Worm (Caenorhabditis elegans) whole organism, midembryonic: ENCODE results near the gene egl-43.

ENCODE experiments used
- T22C8.4 ChIP-seq: fragments of 200-800 bp; sonication (Bioruptor generic); IDR thresholded peaks from 2 replicates; pipeline ENCODE4 v1.3.6; 2022; ENCODE audit warnings: missing genetic modification characterization, missing compliant biosample characterization
- cog-1 ChIP-seq: sonication (generic microtip); optimal IDR thresholded peaks from 2 replicates; lab custom pipeline; 2016; ENCODE audit warnings: missing genetic modification characterization, missing compliant biosample characterization
- flt-1 ChIP-seq: fragments of 200-800 bp; sonication (Bioruptor generic); IDR thresholded peaks from 2 replicates; pipeline ENCODE4 v1.3.6; 2022; ENCODE audit warnings: missing genetic modification characterization, missing compliant biosample characterization
- klf-2 ChIP-seq: fragments of 200-800 bp; sonication (Bioruptor generic); conservative IDR thresholded peaks from 2 replicates; pipeline ENCODE4 v1.3.6; 2022; ENCODE audit warnings: missing genetic modification reagents, missing genetic modification characterization, missing compliant biosample characterization
- med-1 ChIP-seq: sonication (generic microtip); optimal IDR thresholded peaks from 2 replicates; lab custom pipeline; 2017; ENCODE audit warnings: missing genetic modification characterization, mild to moderate bottlenecking, missing compliant biosample characterization, antibody characterized with exemption, missing genetic modification reagents; ENCODE audit not compliant: insufficient read depth
- ref-1 ChIP-seq: fragments of 200-800 bp; sonication (Bioruptor generic); conservative IDR thresholded peaks from 2 replicates; pipeline ENCODE4 v1.3.6; 2022; ENCODE audit warnings: missing genetic modification reagents, missing genetic modification characterization, missing compliant biosample characterization
- tab-1 ChIP-seq: fragments of 200-800 bp; sonication (Bioruptor generic); IDR thresholded peaks from 2 replicates; pipeline ENCODE4 v1.3.6; 2022; ENCODE audit warnings: missing genetic modification characterization, missing compliant biosample characterization
- ztf-23 ChIP-seq: fragments of 200-800 bp; sonication (Bioruptor generic); IDR thresholded peaks from 2 replicates; pipeline ENCODE4 v1.3.6; 2022; ENCODE audit warnings: missing genetic modification reagents, missing genetic modification characterization, missing compliant biosample characterization
- ztf-29 ChIP-seq: fragments of 200-800 bp; sonication (Bioruptor generic); IDR thresholded peaks from 2 replicates; pipeline ENCODE4 v1.3.6; 2022; ENCODE audit warnings: missing genetic modification reagents, missing genetic modification characterization, missing compliant biosample characterization

Gene egl-43

DNA sequence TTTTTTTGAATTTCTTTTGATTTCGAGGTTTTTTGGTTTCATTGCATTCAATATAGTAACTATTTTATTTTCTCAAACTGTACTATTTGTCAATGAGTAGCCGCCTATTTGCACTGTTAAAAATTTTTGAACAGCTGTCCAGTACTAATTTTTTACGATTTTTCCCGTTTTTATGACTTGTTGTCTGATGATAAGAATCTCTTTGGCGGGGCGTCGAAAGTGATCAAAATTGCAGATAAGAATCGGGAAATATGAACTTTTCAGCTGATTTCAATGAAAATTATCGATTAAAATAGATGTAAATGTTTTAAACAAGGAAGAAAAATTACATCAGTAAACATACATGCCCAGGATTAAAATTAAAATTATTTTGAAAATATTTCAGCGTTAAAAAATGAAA lies 19.2 kb downstream of the egl-43 start:
- TF ChIP-seq med-1 (GFP tag; lab: Kevin White, UChicago) (no peak), tab-1 (GFP tag; lab: Robert Waterston, UW) (no peak), ztf-29 (GFP tag; lab: Robert Waterston, UW) (no peak), T22C8.4 (GFP tag; lab: Robert Waterston, UW) (no peak), cog-1 (no peak), klf-2 (GFP tag; lab: Robert Waterston, UW) (no peak), ztf-23 (GFP tag; lab: Robert Waterston, UW) (no peak)

DNA sequence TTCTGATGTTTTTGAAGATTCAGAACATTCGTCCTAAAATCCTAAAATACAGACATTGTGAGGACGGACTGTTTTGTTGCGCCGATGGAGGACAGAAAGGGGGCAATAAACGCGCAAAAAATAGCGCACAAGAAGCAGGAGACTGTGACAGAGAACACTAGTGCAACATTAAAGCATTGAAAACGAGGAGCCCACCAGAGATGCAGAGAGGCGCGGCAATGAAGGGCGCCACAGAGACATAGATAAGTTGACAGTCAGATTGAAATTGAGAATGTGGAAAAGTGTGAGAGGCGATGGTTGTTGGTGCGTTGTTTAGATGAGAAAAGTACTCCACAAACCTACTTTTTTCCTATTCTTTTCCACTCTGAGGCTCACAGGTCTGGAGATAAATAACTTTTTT lies 20.0 kb downstream of the egl-43 start, which contains the start of gene aakg-5:
aakg-5 (minus strand) TSS at position 159 of the 400 bp plus-strand sequence.
- no peak for TF ChIP-seq tab-1 (GFP tag; lab: Robert Waterston, UW)
- TF ChIP-seq cog-1 = no peak
- no peak for TF ChIP-seq med-1 (GFP tag; lab: Kevin White, UChicago)
- TF ChIP-seq ztf-29 (GFP tag; lab: Robert Waterston, UW) = no peak
- TF ChIP-seq ref-1 (GFP tag; lab: Robert Waterston, UW) = no peak
- TF ChIP-seq klf-2 (GFP tag; lab: Robert Waterston, UW) = no peak
- TF ChIP-seq ztf-23 (GFP tag; lab: Robert Waterston, UW) = no peak
- no peak for TF ChIP-seq T22C8.4 (GFP tag; lab: Robert Waterston, UW)
- TF ChIP-seq flt-1 (GFP tag; lab: Robert Waterston, UW) = no peak

DNA sequence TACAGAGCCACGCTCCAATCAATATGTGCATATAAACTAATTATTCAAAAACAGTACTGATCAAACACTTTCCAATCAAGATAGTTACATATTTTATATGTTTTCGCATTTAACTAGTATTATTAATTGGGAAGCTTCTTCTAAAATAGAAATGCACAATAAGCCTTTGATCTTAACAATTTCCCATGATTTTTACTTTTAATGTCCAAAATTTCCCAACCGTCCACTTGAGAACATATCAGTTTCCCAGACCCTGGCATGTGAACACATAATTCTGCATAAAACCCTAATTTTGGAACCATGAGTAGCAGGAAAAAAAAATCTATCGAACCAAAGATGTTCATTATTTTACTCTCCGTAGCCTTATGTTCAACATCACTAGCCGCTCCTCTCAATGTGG lies 21.4 kb downstream of the egl-43 start, which contains the start of gene R53.8:
R53.8 (plus strand) TSS at position 301 of the 400 bp plus-strand sequence.
- TF ChIP-seq ref-1 (GFP tag; lab: Robert Waterston, UW) = no peak
- no peak for TF ChIP-seq ztf-23 (GFP tag; lab: Robert Waterston, UW)
- TF ChIP-seq flt-1 (GFP tag; lab: Robert Waterston, UW) = no peak
- TF ChIP-seq ztf-29 (GFP tag; lab: Robert Waterston, UW) = no peak
- TF ChIP-seq tab-1 (GFP tag; lab: Robert Waterston, UW) = no peak
- no peak for TF ChIP-seq klf-2 (GFP tag; lab: Robert Waterston, UW)
- no peak for TF ChIP-seq med-1 (GFP tag; lab: Kevin White, UChicago)
- TF ChIP-seq cog-1 = no peak
- TF ChIP-seq T22C8.4 (GFP tag; lab: Robert Waterston, UW) = no peak

DNA sequence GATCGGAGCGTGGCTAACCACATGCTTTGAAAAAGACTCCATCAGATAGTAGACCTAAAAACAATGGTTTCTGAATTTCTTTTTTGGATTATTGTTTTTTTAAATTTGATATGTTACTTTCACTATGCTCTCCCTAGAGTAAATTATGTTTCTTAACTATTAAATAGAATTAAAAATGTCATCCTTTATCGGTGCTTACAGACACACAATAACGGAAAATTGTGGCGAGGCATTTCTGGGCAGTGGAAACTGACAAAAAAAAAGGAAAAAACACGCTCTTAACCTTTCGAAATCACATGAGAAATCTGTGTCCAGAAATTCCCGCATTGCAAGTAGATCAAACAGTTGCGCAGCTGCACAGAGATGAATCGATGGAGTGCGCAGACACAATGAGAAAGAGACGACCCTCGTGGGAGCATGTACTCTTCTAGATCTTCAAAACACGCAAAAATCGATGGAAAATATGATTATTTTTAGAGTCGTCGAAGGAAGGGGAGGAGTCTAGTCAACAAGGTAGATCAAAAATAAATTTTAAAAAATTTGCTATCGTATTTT lies 25.2 kb downstream of the egl-43 start, which contains the start of gene ZK892.6:
ZK892.6 (minus strand) TSS at position 51 of the 555 bp plus-strand sequence.
- no peak for TF ChIP-seq klf-2 (GFP tag; lab: Robert Waterston, UW)
- TF ChIP-seq med-1 (GFP tag; lab: Kevin White, UChicago) = no peak
- no peak for TF ChIP-seq T22C8.4 (GFP tag; lab: Robert Waterston, UW)
- no peak for TF ChIP-seq ztf-29 (GFP tag; lab: Robert Waterston, UW)
- TF ChIP-seq cog-1 = no peak
- TF ChIP-seq tab-1 (GFP tag; lab: Robert Waterston, UW) = no peak
- TF ChIP-seq ztf-23 (GFP tag; lab: Robert Waterston, UW) = no peak
- no peak for TF ChIP-seq ref-1 (GFP tag; lab: Robert Waterston, UW)
- no peak for TF ChIP-seq flt-1 (GFP tag; lab: Robert Waterston, UW)

DNA sequence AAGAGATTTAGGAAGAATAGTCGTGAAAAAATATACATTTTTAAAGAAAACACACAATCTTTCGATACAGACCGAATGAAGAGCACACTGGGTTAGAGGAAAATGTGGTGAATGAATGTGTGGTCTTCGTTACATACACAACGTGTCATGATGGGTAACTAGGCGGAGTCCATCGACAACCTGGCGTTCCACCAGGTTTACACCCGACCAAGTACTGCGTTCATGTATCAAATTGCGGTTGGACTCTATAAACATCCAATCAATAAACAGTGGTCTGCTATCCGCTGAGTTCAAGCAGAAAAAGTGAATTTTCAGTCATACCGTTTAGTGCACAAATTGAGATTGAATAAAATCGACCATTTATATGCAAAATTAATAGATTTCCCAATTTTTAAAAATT lies 26.8 kb downstream of the egl-43 start, which contains the start of gene sdz-38:
sdz-38 (minus strand) TSS at position 101 of the 400 bp plus-strand sequence.
- TF ChIP-seq cog-1 (no peak), ztf-23 (GFP tag; lab: Robert Waterston, UW) (no peak), tab-1 (GFP tag; lab: Robert Waterston, UW) (no peak), flt-1 (GFP tag; lab: Robert Waterston, UW) (no peak), klf-2 (GFP tag; lab: Robert Waterston, UW) (no peak), T22C8.4 (GFP tag; lab: Robert Waterston, UW) (no peak), ref-1 (GFP tag; lab: Robert Waterston, UW) (no peak), ztf-29 (GFP tag; lab: Robert Waterston, UW) (no peak), med-1 (GFP tag; lab: Kevin White, UChicago) (no peak)

DNA sequence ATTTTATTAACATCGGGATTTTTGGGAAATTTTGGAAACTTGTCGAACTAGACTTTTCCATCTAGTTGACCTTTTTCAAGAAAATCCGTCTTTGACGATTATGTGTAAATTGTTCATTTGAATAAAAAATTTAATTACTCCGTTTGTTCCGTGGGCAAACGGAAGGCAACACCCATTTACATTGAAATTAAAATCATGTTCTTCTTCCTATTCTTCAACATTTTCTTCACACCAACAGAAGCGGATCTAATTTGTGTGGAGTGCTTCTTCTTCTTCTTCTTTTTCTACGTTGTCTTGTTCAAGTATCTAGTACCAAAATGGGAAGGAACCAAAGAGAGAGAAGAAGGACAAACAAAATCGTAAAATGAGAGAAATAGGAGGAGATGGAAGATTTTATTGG lies 27.5 kb downstream of the egl-43 start:
- no peak for TF ChIP-seq T22C8.4 (GFP tag; lab: Robert Waterston, UW)
- no peak for TF ChIP-seq ztf-23 (GFP tag; lab: Robert Waterston, UW)
- TF ChIP-seq med-1 (GFP tag; lab: Kevin White, UChicago) = no peak
- TF ChIP-seq flt-1 (GFP tag; lab: Robert Waterston, UW) = no peak
- TF ChIP-seq cog-1 = no peak

DNA sequence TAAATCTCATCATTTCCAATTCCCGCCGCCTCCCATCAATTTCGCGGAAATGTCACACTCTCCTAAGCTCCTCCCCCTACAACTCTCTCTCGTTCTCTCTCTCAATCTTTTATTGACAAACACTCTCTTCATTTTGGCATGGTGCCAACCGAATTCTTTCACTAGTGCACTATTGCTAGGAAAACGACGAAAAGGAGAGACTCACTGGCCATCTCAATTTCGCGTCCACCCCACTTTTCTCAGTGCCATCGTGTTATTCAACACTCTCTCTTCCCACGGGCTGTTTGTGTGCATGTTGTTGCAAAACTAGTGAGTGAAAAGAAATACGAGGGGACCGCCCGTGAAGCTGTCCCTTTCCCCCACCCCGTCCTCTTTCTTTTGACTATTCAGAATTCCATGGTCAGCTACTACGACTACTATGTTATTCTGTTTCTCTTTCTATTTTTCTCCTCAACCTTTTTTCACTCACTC lies 29.9 kb downstream of the egl-43 start:
- TF ChIP-seq flt-1 (GFP tag; lab: Robert Waterston, UW) = no peak
- TF ChIP-seq klf-2 (GFP tag; lab: Robert Waterston, UW) = no peak
- TF ChIP-seq cog-1 = no peak
- TF ChIP-seq T22C8.4 (GFP tag; lab: Robert Waterston, UW) = no peak
- TF ChIP-seq ztf-23 (GFP tag; lab: Robert Waterston, UW) = no peak
- no peak for TF ChIP-seq tab-1 (GFP tag; lab: Robert Waterston, UW)

DNA sequence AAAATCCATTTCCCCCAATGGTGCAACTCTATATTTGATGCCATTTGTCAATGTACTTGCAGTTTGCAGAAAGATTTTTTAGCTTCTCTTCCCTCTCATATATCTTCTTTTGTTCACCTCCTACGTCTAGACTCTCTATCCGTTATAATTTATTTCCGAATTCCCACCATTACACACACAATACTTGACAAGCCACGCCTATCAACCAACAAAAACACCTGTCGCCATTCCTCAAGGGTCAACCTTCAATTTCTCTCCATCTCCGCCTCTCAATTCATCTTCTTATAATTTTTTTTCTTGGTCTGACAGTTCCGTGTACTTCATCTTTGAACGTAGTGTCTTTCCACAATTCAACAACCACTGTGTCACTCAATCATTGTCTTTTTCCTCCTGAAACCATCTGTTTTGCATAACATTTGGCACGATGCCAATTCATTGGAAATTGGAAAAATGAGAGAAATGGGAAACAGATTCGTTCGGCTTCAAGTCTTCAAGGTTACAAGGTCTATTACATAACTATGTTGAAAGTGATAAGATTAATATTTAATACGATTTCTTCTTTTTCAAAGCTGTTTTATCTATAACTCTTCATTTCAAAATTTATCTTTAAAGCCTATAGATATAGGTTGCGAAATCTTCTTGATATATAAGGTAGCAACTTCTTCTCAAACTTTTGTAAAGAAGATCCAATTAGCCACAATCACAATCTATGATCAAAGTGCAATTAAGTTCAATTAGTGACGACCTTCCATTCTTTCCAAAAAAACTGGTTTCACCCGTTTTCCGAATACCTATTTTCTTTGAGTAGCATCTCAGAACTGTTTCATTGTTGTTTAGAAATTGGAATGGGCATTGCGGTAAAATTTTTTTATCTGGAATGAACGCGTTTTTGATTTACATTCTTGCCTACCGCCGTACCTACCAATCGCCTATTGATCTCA lies 31.9 kb downstream of the egl-43 start:
- TF ChIP-seq T22C8.4 (GFP tag; lab: Robert Waterston, UW) = no peak
- no peak for TF ChIP-seq med-1 (GFP tag; lab: Kevin White, UChicago)
- TF ChIP-seq ztf-23 (GFP tag; lab: Robert Waterston, UW) = no peak
- no peak for TF ChIP-seq flt-1 (GFP tag; lab: Robert Waterston, UW)
- no peak for TF ChIP-seq ref-1 (GFP tag; lab: Robert Waterston, UW)
- TF ChIP-seq klf-2 (GFP tag; lab: Robert Waterston, UW) = no peak
- no peak for TF ChIP-seq cog-1
- TF ChIP-seq ztf-29 (GFP tag; lab: Robert Waterston, UW) = no peak
